Worm (Caenorhabditis elegans) whole organism, early embryonic: ENCODE measurements around the gene ZC21.6.

Experiments
- ama-1 ChIP-seq: fragments of 150-350 bp; optimal IDR thresholded peaks from 2 replicates; lab custom pipeline; 2014
- flt-1 ChIP-seq: fragments of 200-800 bp; sonication (Bioruptor generic); IDR thresholded peaks from 2 replicates; pipeline ENCODE4 v1.3.6; 2022; ENCODE audit warnings: missing genetic modification characterization, missing compliant biosample characterization
- hmg-4 ChIP-seq: fragments of 200-800 bp; sonication (Bioruptor generic); optimal IDR thresholded peaks from 2 replicates; lab custom pipeline; 2018; ENCODE audit warnings: mild to moderate bottlenecking, missing genetic modification characterization, missing compliant biosample characterization
- tbx-11 ChIP-seq: fragments of 200-800 bp; sonication (Bioruptor generic); IDR thresholded peaks from 2 replicates; pipeline ENCODE4 v1.3.6; 2022; ENCODE audit warnings: missing genetic modification characterization, missing compliant biosample characterization

ce11 chrIII:8494708-8495107 lies 50.7 kb downstream of the ZC21.6 start, which contains the start of gene pac-1:
- TF ChIP-seq tbx-11 (GFP tag; lab: Robert Waterston, UW) (no peak), ama-1 (lab: Kevin White, UChicago) (no peak), flt-1 (GFP tag; lab: Robert Waterston, UW) (no peak), hmg-4 (GFP tag; lab: Kevin White, UChicago) (no peak)
